Worm (Caenorhabditis elegans): ENCODE measurements around the gene M01F1.4.
A peak's percentile ranks its signal among the peaks of the same experiment; 100 is the strongest.

M01F1.4 gene

DNA sequence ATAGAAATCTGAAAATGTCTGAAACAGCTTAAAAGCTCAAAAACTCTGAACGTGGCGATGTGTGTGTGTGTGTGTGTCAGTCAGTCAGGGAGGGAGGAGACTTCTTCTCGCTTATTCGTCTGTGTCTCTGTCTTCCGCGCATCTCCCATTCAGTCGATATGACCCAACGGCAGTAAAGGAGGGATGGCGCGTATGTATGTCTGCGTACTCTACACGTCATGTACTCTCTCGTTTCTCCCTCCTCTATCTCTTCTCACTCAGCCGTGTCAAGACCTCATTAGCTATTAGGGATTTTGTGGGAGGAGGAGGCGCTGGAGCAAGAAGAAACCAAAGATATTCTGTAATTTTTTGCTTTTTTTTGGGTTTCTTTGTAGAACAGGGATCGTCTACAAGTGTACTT lies 22.2 kb upstream of the M01F1.4 start (continued):
- no peak for TF ChIP-seq ceh-82 (tag; optimal IDR thresholded peaks at IDR 0.05)
- TF ChIP-seq unc-39 (tag; optimal IDR thresholded peaks at IDR 0.05), result no peak
- peak; percentile 21 for TF ChIP-seq egl-5 (tag; optimal IDR thresholded peaks at IDR 0.05)
- peak; percentile 92 for TF ChIP-seq hmg-11 (tag; optimal IDR thresholded peaks at IDR 0.05)
- no peak for TF ChIP-seq ceh-16 (tag; optimal IDR thresholded peaks at IDR 0.05)
- TF ChIP-seq snpc-4 (tag; optimal IDR thresholded peaks at IDR 0.05), result no peak
- peak; percentile 42 for TF ChIP-seq nhr-23 (tag; optimal IDR thresholded peaks at IDR 0.05)

DNA sequence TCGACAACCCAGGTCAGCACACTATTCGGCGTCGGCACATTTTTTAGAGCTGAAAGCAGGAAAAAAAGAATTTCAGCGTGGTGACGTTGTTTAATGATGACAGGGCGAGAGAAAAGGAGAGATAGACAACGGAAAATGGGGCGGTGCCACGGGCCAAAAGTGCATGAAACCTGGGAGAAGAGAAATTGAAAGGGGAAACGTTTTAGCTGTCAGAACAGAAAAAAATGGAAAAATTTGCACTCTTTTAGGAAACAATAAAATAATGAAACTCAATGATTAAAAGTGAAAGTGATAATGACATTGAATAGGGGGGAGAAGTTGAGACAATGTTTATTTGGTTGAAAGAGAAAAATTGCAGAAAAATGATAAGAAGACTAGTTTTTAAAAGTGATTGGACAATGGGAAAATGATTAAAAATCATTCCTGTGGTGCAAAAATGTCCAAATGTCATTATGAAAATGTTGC lies 19.9 kb upstream of the M01F1.4 start, which contains the start of gene pitp-1:
TSS of gene pitp-1 (minus strand) at position 51 of the 465 bp plus-strand sequence.
- TF ChIP-seq lin-39 (tag; optimal IDR thresholded peaks at IDR 0.05) (no peak), pqm-1 (tag; optimal IDR thresholded peaks at IDR 0.05) (peak; percentile 75), nhr-67 (tag; optimal IDR thresholded peaks at IDR 0.05) (no peak), ceh-9 (tag; optimal IDR thresholded peaks at IDR 0.05) (no peak), pha-4 (tag; optimal IDR thresholded peaks at IDR 0.05) (peak; percentile 43), zag-1 (tag; optimal IDR thresholded peaks at IDR 0.05) (no peak), elt-2 (tag; optimal IDR thresholded peaks at IDR 0.05) (peak; percentile 79), nfya-1 (tag; optimal IDR thresholded peaks at IDR 0.05; ENCODE audit: insufficient read depth) (peak; percentile 29)

DNA sequence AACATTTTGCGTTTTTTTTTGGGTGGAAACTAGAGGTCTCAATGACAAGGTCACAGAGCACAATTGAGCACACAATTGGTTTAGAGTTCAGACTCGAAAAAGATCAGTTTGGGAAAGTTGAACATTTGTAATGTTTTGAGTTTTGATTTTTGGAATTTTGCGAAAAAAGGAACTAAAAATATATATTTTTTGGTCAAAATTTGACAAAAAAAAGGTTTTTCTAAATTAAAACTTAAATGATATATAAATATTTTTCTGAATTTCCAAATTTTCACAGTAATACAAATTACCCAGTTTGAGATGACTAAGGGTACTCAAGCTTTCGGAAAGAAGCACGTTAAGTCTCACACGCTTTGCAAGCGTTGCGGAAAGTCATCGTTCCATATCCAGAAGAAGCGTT lies 18.5 kb upstream of the M01F1.4 start, which contains the start of gene rpl-37:
TSS of gene rpl-37 (plus strand) at position 301 of the 400 bp plus-strand sequence.
- TF ChIP-seq zag-1 (tag; optimal IDR thresholded peaks at IDR 0.05) (no peak), nhr-76 (tag; optimal IDR thresholded peaks at IDR 0.05) (no peak), ceh-28 (tag; optimal IDR thresholded peaks at IDR 0.05) (no peak), nhr-28 (tag; optimal IDR thresholded peaks at IDR 0.05) (no peak), eor-1 (tag; optimal IDR thresholded peaks at IDR 0.05) (no peak), snpc-4 (tag; optimal IDR thresholded peaks at IDR 0.05) (no peak), nhr-77 (tag; optimal IDR thresholded peaks at IDR 0.05) (no peak), ceh-16 (tag; optimal IDR thresholded peaks at IDR 0.05) (no peak), elt-3 (tag; optimal IDR thresholded peaks at IDR 0.05) (no peak), nhr-11 (tag; optimal IDR thresholded peaks at IDR 0.05) (no peak), ceh-9 (tag; optimal IDR thresholded peaks at IDR 0.05) (no peak), lsy-12 (tag; optimal IDR thresholded peaks at IDR 0.05) (no peak), tbx-2 (tag; optimal IDR thresholded peaks at IDR 0.05) (no peak), fkh-10 (GFP tag; optimal IDR thresholded peaks at IDR 0.05) (no peak), elt-1 (tag; optimal IDR thresholded peaks at IDR 0.05) (no peak), daf-12 (tag; optimal IDR thresholded peaks at IDR 0.05) (no peak)

DNA sequence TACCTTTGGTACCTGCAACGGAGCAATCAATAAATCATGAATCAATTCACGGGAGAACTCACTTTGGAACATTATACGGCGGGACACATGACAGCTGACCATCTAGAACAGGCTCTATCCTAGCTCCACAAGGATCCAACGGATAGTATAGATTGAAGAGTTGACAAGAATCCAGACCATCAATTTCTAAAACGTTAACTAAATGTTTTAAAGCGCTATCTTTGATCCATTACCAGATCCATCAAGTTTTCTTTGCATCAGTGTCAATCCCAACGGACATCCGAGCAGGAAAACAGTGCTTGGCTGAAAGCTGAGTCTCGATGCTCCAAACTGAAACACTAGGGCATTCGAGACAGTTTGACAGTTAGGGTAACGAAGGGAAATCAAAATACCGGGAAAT lies 13.5 kb upstream of the M01F1.4 start:
- TF ChIP-seq hmg-11 (tag; optimal IDR thresholded peaks at IDR 0.05) (no peak), lin-39 (tag; optimal IDR thresholded peaks at IDR 0.05) (no peak), ceh-16 (tag; optimal IDR thresholded peaks at IDR 0.05) (no peak), ama-1 (optimal IDR thresholded peaks at IDR 0.05) (no peak), nhr-25 (tag; optimal IDR thresholded peaks at IDR 0.05) (no peak), nhr-77 (tag; optimal IDR thresholded peaks at IDR 0.05) (no peak), sea-2 (GFP tag; optimal IDR thresholded peaks at IDR 0.05) (no peak), ceh-9 (tag; optimal IDR thresholded peaks at IDR 0.05) (no peak), egl-5 (tag; optimal IDR thresholded peaks at IDR 0.05) (no peak), tbx-2 (tag; optimal IDR thresholded peaks at IDR 0.05) (no peak), elt-2 (tag; optimal IDR thresholded peaks at IDR 0.05) (no peak), daf-12 (tag; optimal IDR thresholded peaks at IDR 0.05) (no peak), unc-39 (tag; optimal IDR thresholded peaks at IDR 0.05) (no peak), skn-1 (tag; optimal IDR thresholded peaks at IDR 0.05) (no peak)

DNA sequence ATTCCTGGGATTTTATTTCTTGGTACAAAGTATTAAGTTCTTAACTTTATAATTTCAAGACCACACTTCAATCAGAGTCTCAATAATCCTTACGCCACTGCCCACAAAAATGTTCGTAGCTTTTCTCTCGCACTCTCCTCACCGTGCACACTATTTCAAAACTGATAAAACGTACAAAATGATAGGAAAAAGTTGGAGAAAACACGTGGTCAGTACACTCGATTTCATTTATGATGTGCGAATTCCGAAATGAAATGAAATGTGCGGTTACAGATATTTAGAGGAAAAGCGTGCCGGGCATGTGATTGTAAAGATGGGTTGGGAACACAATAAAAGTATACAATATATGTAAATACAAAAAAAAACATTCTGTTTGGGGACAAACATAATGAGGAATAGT lies 10.6 kb upstream of the M01F1.4 start:
- peak; percentile 7 for TF ChIP-seq jun-1 (tag; optimal IDR thresholded peaks at IDR 0.05)
- TF ChIP-seq elt-2 (tag; optimal IDR thresholded peaks at IDR 0.05), result peak; percentile 87
- TF ChIP-seq daf-12 (tag; optimal IDR thresholded peaks at IDR 0.05), result no peak
- no peak for TF ChIP-seq lin-15B (tag; optimal IDR thresholded peaks at IDR 0.05)
- no peak for TF ChIP-seq snpc-4 (tag; optimal IDR thresholded peaks at IDR 0.05)
- no peak for TF ChIP-seq nhr-11 (tag; optimal IDR thresholded peaks at IDR 0.05)
- TF ChIP-seq nhr-12 (tag; optimal IDR thresholded peaks at IDR 0.05), result no peak
- TF ChIP-seq sea-2 (GFP tag; optimal IDR thresholded peaks at IDR 0.05), result no peak
- TF ChIP-seq nhr-28 (tag; optimal IDR thresholded peaks at IDR 0.05), result no peak
- no peak for TF ChIP-seq fos-1 (tag; optimal IDR thresholded peaks at IDR 0.05)
- TF ChIP-seq pqm-1 (tag; optimal IDR thresholded peaks at IDR 0.05), result peak; percentile 95
- TF ChIP-seq aly-2 (tag; optimal IDR thresholded peaks at IDR 0.05), result no peak
- TF ChIP-seq pha-4 (tag; optimal IDR thresholded peaks at IDR 0.05), result peak; percentile 51
- TF ChIP-seq nhr-77 (tag; optimal IDR thresholded peaks at IDR 0.05), result no peak
- TF ChIP-seq lsy-12 (tag; optimal IDR thresholded peaks at IDR 0.05), result no peak
- no peak for TF ChIP-seq ztf-4 (tag; optimal IDR thresholded peaks at IDR 0.05)

Measured in whole organism, L3 larva.